Worm (Caenorhabditis elegans) whole organism, young adult: ENCODE results near the gene puf-11.

Source experiments
- F55B11.4 ChIP-seq: sonication (generic microtip); optimal IDR thresholded peaks from 2 replicates; lab custom pipeline; 2016; ENCODE audit warnings: missing compliant biosample characterization, missing genetic modification characterization, borderline replicate concordance; ENCODE audit not compliant: insufficient read depth
- Y53F4B.3 ChIP-seq: fragments of 200-800 bp; sonication (Bioruptor generic); IDR thresholded peaks from 2 replicates; pipeline ENCODE4 v1.3.6; 2022; ENCODE audit warnings: missing genetic modification reagents, missing genetic modification characterization, missing compliant biosample characterization
- Y56A3A.18 ChIP-seq: fragments of 200-800 bp; sonication (Bioruptor generic); IDR thresholded peaks from 2 replicates; pipeline ENCODE4 v1.3.6; 2022; ENCODE audit warnings: missing genetic modification reagents, missing genetic modification characterization, missing compliant biosample characterization
- ama-1 ChIP-seq, 3 experiments: fragments of 150-350 bp in 1 of 3; sonication (generic microtip) in 2 of 3; optimal IDR thresholded peaks; 2 replicates each; lab custom pipeline; 2014 to 2018; ENCODE audit warnings: missing biosample characterization in 2 of 3, missing genetic modification characterization in 2 of 3, missing genetic modification reagents in 2 of 3
- dpff-1 ChIP-seq: sonication (generic microtip); optimal IDR thresholded peaks from 2 replicates; lab custom pipeline; 2017; ENCODE audit warnings: mild to moderate bottlenecking, missing genetic modification characterization, missing compliant biosample characterization
- dpl-1 ChIP-seq: fragments of 150-350 bp; optimal IDR thresholded peaks from 2 replicates; lab custom pipeline; 2014; ENCODE audit warnings: missing biosample characterization, missing genetic modification reagents, missing genetic modification characterization
- lin-26 ChIP-seq: fragments of 200-800 bp; sonication (Bioruptor generic); IDR thresholded peaks from 2 replicates; pipeline ENCODE4 v1.3.6; 2022; ENCODE audit warnings: missing genetic modification reagents, missing genetic modification characterization, missing compliant biosample characterization
- nhr-179 ChIP-seq: sonication (generic microtip); optimal IDR thresholded peaks from 2 replicates; lab custom pipeline; 2016; ENCODE audit warnings: mild to moderate bottlenecking, missing genetic modification characterization, missing compliant biosample characterization
- sdz-38 ChIP-seq: sonication (generic microtip); optimal IDR thresholded peaks from 2 replicates; lab custom pipeline; 2016; ENCODE audit warnings: missing genotype, missing genetic modification characterization, missing compliant biosample characterization
- ztf-26 ChIP-seq: sonication (generic microtip); optimal IDR thresholded peaks from 2 replicates; lab custom pipeline; 2017; ENCODE audit warnings: missing genetic modification characterization, missing compliant biosample characterization

- TF ChIP-seq ama-1 (optimal IDR thresholded peaks at IDR 0.05; lab: Kevin White, UChicago) (no peak), ama-1 (GFP tag; optimal IDR thresholded peaks at IDR 0.05; lab: Kevin White, UChicago) (no peak), sdz-38 (tag; lab: Kevin White, UChicago) (no peak), Y53F4B.3 (GFP tag; lab: Robert Waterston, UW) (no peak), lin-26 (no peak), ztf-26 (no peak), F55B11.4 (tag; lab: Kevin White, UChicago) (no peak), dpff-1 (tag; lab: Kevin White, UChicago) (no peak), nhr-179 (tag; lab: Kevin White, UChicago) (no peak), dpl-1 (GFP tag; lab: Kevin White, UChicago) (no peak), Y56A3A.18 (GFP tag; lab: Robert Waterston, UW) (no peak)
Measured at ce11 chrIV:6433424-6433823, 12.0 kb downstream of the puf-11 start.
